Worm (Caenorhabditis elegans) whole organism, young adult: ENCODE measurements around the gene grl-12.
A peak's percentile ranks its signal among the peaks of the same experiment; 100 is the strongest.

Experiments
- B0336.3 ChIP-seq: fragments of 200-800 bp; sonication (Bioruptor generic); IDR thresholded peaks from 2 replicates; pipeline ENCODE4 v1.3.6; 2022; ENCODE audit warnings: missing genetic modification characterization, missing compliant biosample characterization
- F23B12.7 ChIP-seq: sonication (generic microtip); optimal IDR thresholded peaks from 2 replicates; lab custom pipeline; 2017; ENCODE audit warnings: missing genetic modification characterization, mild to moderate bottlenecking, missing compliant biosample characterization, antibody characterized with exemption, moderate library complexity; ENCODE audit not compliant: insufficient read depth
- F37B4.10 ChIP-seq: fragments of 200-800 bp; sonication (Bioruptor generic); IDR thresholded peaks from 2 replicates; pipeline ENCODE4 v1.3.6; 2022; ENCODE audit warnings: missing genetic modification characterization, missing compliant biosample characterization
- F49E8.2 ChIP-seq: sonication (generic microtip); optimal IDR thresholded peaks from 3 replicates; lab custom pipeline; 2017; ENCODE audit warnings: missing genetic modification characterization, mild to moderate bottlenecking, missing compliant biosample characterization, antibody characterized with exemption, moderate library complexity; ENCODE audit not compliant: insufficient read depth
- K11D2.4 ChIP-seq: fragments of 200-800 bp; sonication (Bioruptor generic); IDR thresholded peaks from 2 replicates; pipeline ENCODE4 v1.3.6; 2022; ENCODE audit warnings: missing genetic modification reagents, missing genetic modification characterization, missing compliant biosample characterization
- T07F8.4 ChIP-seq: sonication (generic microtip); optimal IDR thresholded peaks from 2 replicates; lab custom pipeline; 2016; ENCODE audit warnings: mild to moderate bottlenecking, missing genetic modification characterization, moderate library complexity, missing compliant biosample characterization
- Y67H2A.10 ChIP-seq: fragments of 200-800 bp; sonication (Bioruptor generic); conservative IDR thresholded peaks from 2 replicates; pipeline ENCODE4 v1.3.6; 2022; ENCODE audit warnings: missing genetic modification reagents, missing genetic modification characterization, missing compliant biosample characterization
- Y95B8A.8 ChIP-seq: fragments of 200-800 bp; sonication (Bioruptor generic); IDR thresholded peaks from 2 replicates; pipeline ENCODE4 v1.3.6; 2022; ENCODE audit warnings: missing genetic modification reagents, missing genetic modification characterization, missing compliant biosample characterization
- aptf-3 ChIP-seq: fragments of 200-800 bp; sonication (Bioruptor generic); IDR thresholded peaks from 2 replicates; pipeline ENCODE4 v1.3.6; 2022; ENCODE audit warnings: missing genetic modification characterization, missing compliant biosample characterization
- attf-5 ChIP-seq: fragments of 200-800 bp; sonication (Bioruptor generic); optimal IDR thresholded peaks from 2 replicates; lab custom pipeline; 2018; ENCODE audit warnings: mild to moderate bottlenecking, missing genetic modification characterization, missing compliant biosample characterization
- ceh-100 ChIP-seq: fragments of 200-800 bp; sonication (Bioruptor generic); IDR thresholded peaks from 2 replicates; pipeline ENCODE4 v1.3.6; 2022; ENCODE audit warnings: missing genetic modification reagents, missing genetic modification characterization, missing compliant biosample characterization
- die-1 ChIP-seq: sonication (generic microtip); optimal IDR thresholded peaks from 2 replicates; lab custom pipeline; 2016; ENCODE audit warnings: missing genotype, mild to moderate bottlenecking, missing genetic modification characterization, missing compliant biosample characterization
- dox-1 ChIP-seq: fragments of 200-800 bp; sonication (Bioruptor generic); IDR thresholded peaks from 2 replicates; pipeline ENCODE4 v1.3.6; 2022; ENCODE audit warnings: missing genetic modification reagents, missing genetic modification characterization, missing compliant biosample characterization
- egl-44 ChIP-seq: fragments of 200-800 bp; sonication (Bioruptor generic); IDR thresholded peaks from 2 replicates; pipeline ENCODE4 v1.3.6; 2022; ENCODE audit warnings: missing genetic modification reagents, missing genetic modification characterization, missing compliant biosample characterization
- hrde-1 ChIP-seq: sonication (generic microtip); optimal IDR thresholded peaks from 2 replicates; lab custom pipeline; 2016; ENCODE audit warnings: missing genetic modification characterization, mild to moderate bottlenecking, missing compliant biosample characterization, moderate library complexity, missing genotype, missing genetic modification reagents, borderline replicate concordance
- lag-1 ChIP-seq: fragments of 200-800 bp; sonication (Bioruptor generic); IDR thresholded peaks from 2 replicates; pipeline ENCODE4 v1.3.6; 2022; ENCODE audit warnings: missing genetic modification reagents, missing genetic modification characterization, missing compliant biosample characterization
- lin-35 ChIP-seq, 3 experiments: fragments of 150-350 bp in 2 of 3; sonication (generic microtip) in 1 of 3; optimal IDR thresholded peaks; 2 replicates each; lab custom pipeline; 2014 to 2018; ENCODE audit warnings: missing biosample characterization in 3 of 3, missing genetic modification characterization in 3 of 3, missing genetic modification reagents in 3 of 3
- lin-40 ChIP-seq: sonication (generic microtip); optimal IDR thresholded peaks from 2 replicates; lab custom pipeline; 2016; ENCODE audit warnings: missing genetic modification characterization, mild to moderate bottlenecking, missing compliant biosample characterization, missing genotype, missing genetic modification reagents
- lin-54 ChIP-seq: fragments of 200-800 bp; sonication (Bioruptor generic); optimal IDR thresholded peaks from 2 replicates; lab custom pipeline; 2018; ENCODE audit warnings: mild to moderate bottlenecking, missing genetic modification characterization, missing compliant biosample characterization
- lsl-1 ChIP-seq: fragments of 200-800 bp; sonication (Bioruptor generic); optimal IDR thresholded peaks from 2 replicates; lab custom pipeline; 2018; ENCODE audit warnings: mild to moderate bottlenecking, missing genetic modification characterization, moderate library complexity, missing compliant biosample characterization
- mcd-1 ChIP-seq: fragments of 200-800 bp; sonication (Bioruptor generic); IDR thresholded peaks from 2 replicates; pipeline ENCODE4 v1.3.6; 2022; ENCODE audit warnings: missing genetic modification reagents, missing genetic modification characterization, missing compliant biosample characterization
- nhr-80 ChIP-seq: sonication (generic microtip); optimal IDR thresholded peaks from 2 replicates; lab custom pipeline; 2016; ENCODE audit warnings: missing genetic modification characterization, missing compliant biosample characterization
- nhr-90 ChIP-seq: sonication (generic microtip); optimal IDR thresholded peaks from 2 replicates; lab custom pipeline; 2016; ENCODE audit warnings: missing genotype, mild to moderate bottlenecking, missing genetic modification characterization, missing compliant biosample characterization
- snpc-4 ChIP-seq, 5 experiments: fragments of 150-350 bp in 1 of 5; sonication (generic microtip) in 4 of 5; optimal IDR thresholded peaks; 2 replicates each; lab custom pipeline; 2014 to 2018; ENCODE audit warnings: missing genetic modification characterization in 5 of 5, missing biosample characterization in 3 of 5, antibody characterized with exemption in 2 of 5, mild to moderate bottlenecking in 2 of 5, missing compliant biosample characterization in 2 of 5, missing genotype in 2 of 5, moderate library complexity in 2 of 5, missing genetic modification reagents in 1 of 5
- tbx-9 ChIP-seq: sonication (generic microtip); optimal IDR thresholded peaks from 2 replicates; lab custom pipeline; 2016; ENCODE audit warnings: borderline replicate concordance, missing genetic modification characterization, inconsistent platforms, missing compliant biosample characterization
- tlf-1 ChIP-seq: fragments of 200-800 bp; sonication (Bioruptor generic); optimal IDR thresholded peaks from 2 replicates; lab custom pipeline; 2018; ENCODE audit warnings: mild to moderate bottlenecking, missing genetic modification characterization, missing compliant biosample characterization
- unc-62 ChIP-seq: fragments of 150-350 bp; optimal IDR thresholded peaks from 2 replicates; lab custom pipeline; 2014; ENCODE audit warnings: missing biosample characterization, missing genetic modification reagents, missing genetic modification characterization
- zfh-2 ChIP-seq: fragments of 200-800 bp; sonication (Bioruptor generic); conservative IDR thresholded peaks from 2 replicates; pipeline ENCODE4 v1.3.6; 2022; ENCODE audit warnings: missing genetic modification reagents, missing genetic modification characterization, missing compliant biosample characterization
- ztf-22 ChIP-seq: fragments of 200-800 bp; sonication (Bioruptor generic); optimal IDR thresholded peaks from 2 replicates; lab custom pipeline; 2018; ENCODE audit warnings: mild to moderate bottlenecking, missing genetic modification characterization, moderate library complexity, missing compliant biosample characterization

The grl-12 gene

ce11 chrV:8651007-8651711 is 14.4 kb upstream of the grl-12 start (continued):
- TF ChIP-seq lin-40 (tag; lab: Kevin White, UChicago), result peak; percentile 56
- peak; percentile 83 for TF ChIP-seq unc-62 (GFP tag; lab: Kevin White, UChicago)
- peak; percentile 76 for TF ChIP-seq nhr-90 (tag; lab: Kevin White, UChicago)
- no peak for TF ChIP-seq hrde-1 (tag; lab: Kevin White, UChicago)
- TF ChIP-seq lin-54 (GFP tag; lab: Kevin White, UChicago), result no peak
- no peak for TF ChIP-seq K11D2.4 (GFP tag; lab: Robert Waterston, UW)
- no peak for TF ChIP-seq lsl-1 (GFP tag; lab: Kevin White, UChicago)
- no peak for TF ChIP-seq T07F8.4 (tag; lab: Kevin White, UChicago)
- TF ChIP-seq tlf-1 (GFP tag; lab: Kevin White, UChicago), result peak; percentile 58
- TF ChIP-seq egl-44 (GFP tag; lab: Robert Waterston, UW), result peak; percentile 60; the same call in 1 of the 2 replicates

- no peak for TF ChIP-seq ceh-100 (GFP tag; lab: Robert Waterston, UW)
- TF ChIP-seq aptf-3 (GFP tag; lab: Robert Waterston, UW), result no peak
These were observed 13.6 kb upstream of the grl-12 start for ce11 chrV:8650365-8650764.

- no peak for TF ChIP-seq die-1 (tag; lab: Kevin White, UChicago)
- peak; percentile 93 for TF ChIP-seq nhr-80 (tag; lab: Kevin White, UChicago)
- TF ChIP-seq tbx-9 (tag; lab: Kevin White, UChicago), result no peak
- TF ChIP-seq dox-1 (GFP tag; lab: Robert Waterston, UW), result peak; percentile 17; the same call in 1 of the 2 replicates
These were observed 11.4 kb upstream of the grl-12 start for ce11 chrV:8648251-8648650.

- TF ChIP-seq nhr-80 (tag; lab: Kevin White, UChicago), result peak; percentile 12
- no peak for TF ChIP-seq aptf-3 (GFP tag; lab: Robert Waterston, UW)
- no peak for TF ChIP-seq B0336.3 (GFP tag; lab: Robert Waterston, UW)
- no peak for TF ChIP-seq snpc-4 (GFP tag; optimal IDR thresholded peaks at IDR 0.05; lab: Kevin White, UChicago)
- TF ChIP-seq snpc-4 (tag; optimal IDR thresholded peaks at IDR 0.05; lab: Kevin White, UChicago), result no peak
These were observed 6.3 kb upstream of the grl-12 start, which contains the start of gene asp-13 for ce11 chrV:8643093-8643492. asp-13 (minus strand) TSS chrV:8643193.

ce11 chrV:8641266-8641665 is 4.5 kb upstream of the grl-12 start, which contains the start of gene F28A12.3:
F28A12.3 (minus strand) TSS chrV:8641366.
- no peak for TF ChIP-seq ztf-22
- no peak for TF ChIP-seq dox-1 (GFP tag; lab: Robert Waterston, UW)
- TF ChIP-seq lin-40 (tag; lab: Kevin White, UChicago), result no peak
- TF ChIP-seq mcd-1 (GFP tag; lab: Robert Waterston, UW), result no peak
- no peak for TF ChIP-seq Y67H2A.10 (GFP tag; lab: Robert Waterston, UW)
- TF ChIP-seq lag-1 (GFP tag; lab: Robert Waterston, UW), result no peak
- no peak for TF ChIP-seq F23B12.7 (tag; lab: Kevin White, UChicago)
- TF ChIP-seq Y95B8A.8 (GFP tag; lab: Robert Waterston, UW), result no peak
- no peak for TF ChIP-seq die-1 (tag; lab: Kevin White, UChicago)
- no peak for TF ChIP-seq zfh-2
- no peak for TF ChIP-seq F37B4.10
- no peak for TF ChIP-seq lin-35 (GFP tag; optimal IDR thresholded peaks at IDR 0.05; lab: Kevin White, UChicago)
- TF ChIP-seq F49E8.2, result no peak
- no peak for TF ChIP-seq tbx-9 (tag; lab: Kevin White, UChicago)
- no peak for TF ChIP-seq attf-5
